Worm (Caenorhabditis elegans): ENCODE results near the gene F32G8.2.
A peak's percentile ranks its signal among the peaks of the same experiment; 100 is the strongest.

Gene F32G8.2

DNA sequence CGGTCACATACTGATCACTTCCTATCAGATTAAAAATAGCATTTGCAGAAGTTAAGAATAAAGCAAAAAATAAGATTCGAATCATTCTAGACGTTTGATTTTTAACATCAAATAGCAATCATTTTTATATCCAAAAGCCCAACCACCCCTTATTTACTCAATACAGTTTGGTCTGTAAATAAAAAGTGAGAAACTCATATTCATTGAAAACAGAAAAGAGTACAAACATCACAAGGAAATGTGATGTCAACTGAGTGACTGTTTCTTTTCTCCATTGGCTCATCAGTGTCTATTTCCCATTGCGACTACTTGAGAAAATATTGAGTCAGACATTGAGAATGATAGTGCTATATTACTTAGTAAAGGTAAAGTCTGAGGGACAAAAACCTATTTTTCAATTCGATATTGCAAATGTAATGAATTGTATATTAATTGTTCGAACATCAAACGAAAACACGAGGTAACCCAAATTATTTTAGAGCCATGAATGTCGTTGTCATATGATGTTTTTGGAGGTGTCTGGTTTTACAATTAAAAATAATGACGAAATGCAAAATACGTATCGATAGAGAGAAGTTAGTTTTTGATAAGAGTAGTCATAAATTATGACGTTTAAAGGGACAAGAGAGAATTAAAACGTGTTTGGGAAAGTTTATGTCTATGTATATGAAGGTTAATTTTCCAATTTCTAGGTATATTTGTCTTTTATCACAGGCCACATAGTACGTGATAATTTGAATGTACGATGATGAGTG lies 40.1 kb downstream of the F32G8.2 start, which contains the start of gene ttr-23 (continued):
- TF ChIP-seq nhr-42 (GFP tag; IDR thresholded peaks at IDR 0.05) (no peak), mdt-29 (GFP tag; IDR thresholded peaks at IDR 0.05) (no peak), nhr-77 (tag; optimal IDR thresholded peaks at IDR 0.05) (peak; percentile 72), ceh-28 (tag; optimal IDR thresholded peaks at IDR 0.05) (no peak), nhr-11 (tag; optimal IDR thresholded peaks at IDR 0.05) (no peak), unc-62 (GFP tag; optimal IDR thresholded peaks at IDR 0.05 in 1 of 2) (peak in 1 of 2 experiments; percentile 95), unc-62 (tag; optimal IDR thresholded peaks at IDR 0.05) (no peak), ZK337.2 (GFP tag; IDR thresholded peaks at IDR 0.05) (no peak), ama-1 (optimal IDR thresholded peaks at IDR 0.05) (no peak), lin-39 (tag; optimal IDR thresholded peaks at IDR 0.05) (no peak), ceh-62 (tag; optimal IDR thresholded peaks at IDR 0.05) (no peak), zag-1 (tag; optimal IDR thresholded peaks at IDR 0.05) (no peak), skn-1 (tag; optimal IDR thresholded peaks at IDR 0.05) (no peak), pha-4 (GFP tag; IDR thresholded peaks at IDR 0.05) (no peak), pha-4 (tag; optimal IDR thresholded peaks at IDR 0.05) (no peak), zfp-3 (GFP tag; conservative IDR thresholded peaks at IDR 0.05) (no peak), php-3 (GFP tag; IDR thresholded peaks at IDR 0.05) (peak; percentile 60), arid-1 (GFP tag; conservative IDR thresholded peaks at IDR 0.05) (no peak)

DNA sequence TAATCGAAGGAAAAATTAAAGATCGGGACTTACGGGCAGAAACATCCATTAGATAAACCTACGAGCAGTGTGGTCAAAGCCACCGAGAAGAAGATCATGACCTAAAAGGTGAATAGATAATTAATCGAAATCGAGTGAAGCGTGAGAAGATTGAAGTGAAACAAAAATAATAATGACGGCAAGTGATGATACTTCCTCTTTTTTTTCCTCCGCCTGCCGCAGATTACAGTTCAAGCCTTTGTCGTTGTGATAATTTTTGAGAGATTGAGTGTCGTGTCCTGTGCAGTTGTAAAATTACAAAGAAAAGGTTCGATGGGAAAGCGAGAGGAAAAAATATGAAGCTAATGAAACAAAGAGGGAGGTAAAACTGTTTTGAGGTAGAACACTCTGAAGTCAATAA lies 42.7 kb downstream of the F32G8.2 start, which contains the start of gene T21C9.9:
Gene T21C9.9 (minus strand): TSS at position 101 of the 400 bp plus-strand sequence.
- no peak for TF ChIP-seq dmd-6 (GFP tag; IDR thresholded peaks at IDR 0.05)
- no peak for TF ChIP-seq ceh-44 (GFP tag; IDR thresholded peaks at IDR 0.05)
- TF ChIP-seq hmg-1.1 (GFP tag; IDR thresholded peaks at IDR 0.05) = no peak
- no peak for TF ChIP-seq ceh-28 (tag; optimal IDR thresholded peaks at IDR 0.05)
- TF ChIP-seq ZK546.5 (tag; optimal IDR thresholded peaks at IDR 0.05) = no peak
- no peak for TF ChIP-seq nhr-10 (tag; optimal IDR thresholded peaks at IDR 0.05)
- no peak for TF ChIP-seq ztf-11 (tag; optimal IDR thresholded peaks at IDR 0.05)
- TF ChIP-seq mdl-1 (tag; optimal IDR thresholded peaks at IDR 0.05) = no peak

DNA sequence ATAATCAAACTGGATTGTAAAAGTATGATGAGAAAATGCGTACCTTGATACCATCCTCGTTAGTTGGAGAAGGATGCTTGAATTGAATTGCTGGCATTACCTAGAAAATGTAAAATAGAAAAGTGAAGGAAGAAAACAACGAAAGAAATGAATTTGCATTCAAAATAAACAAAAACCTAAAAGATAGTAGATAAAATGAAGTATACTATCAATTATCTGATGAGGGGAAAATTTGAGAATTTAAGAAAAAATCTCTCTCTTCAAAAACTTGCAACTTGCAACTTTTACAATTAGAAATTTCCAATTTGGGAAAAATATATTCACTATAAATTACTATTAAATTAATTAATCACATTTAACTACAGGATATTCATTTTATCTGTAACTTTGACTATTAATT lies 45.0 kb downstream of the F32G8.2 start, which contains the start of gene T21C9.11:
Gene T21C9.11 (minus strand): TSS at position 101 of the 400 bp plus-strand sequence.
- TF ChIP-seq set-16 (GFP tag; IDR thresholded peaks at IDR 0.05) (no peak), egl-43 (GFP tag; IDR thresholded peaks at IDR 0.05) (no peak), sdz-12 (GFP tag; optimal IDR thresholded peaks at IDR 0.05) (no peak), jun-1 (tag; optimal IDR thresholded peaks at IDR 0.05) (no peak), daf-16 (GFP tag; optimal IDR thresholded peaks at IDR 0.05) (no peak), daf-16 (tag; optimal IDR thresholded peaks at IDR 0.05) (no peak), vab-7 (GFP tag; IDR thresholded peaks at IDR 0.05) (no peak), ceh-20 (GFP tag; IDR thresholded peaks at IDR 0.05) (no peak), ctbp-1 (GFP tag; IDR thresholded peaks at IDR 0.05) (no peak), zfp-3 (GFP tag; conservative IDR thresholded peaks at IDR 0.05) (no peak), Y5F2A.4 (GFP tag; optimal IDR thresholded peaks at IDR 0.05) (no peak)

DNA sequence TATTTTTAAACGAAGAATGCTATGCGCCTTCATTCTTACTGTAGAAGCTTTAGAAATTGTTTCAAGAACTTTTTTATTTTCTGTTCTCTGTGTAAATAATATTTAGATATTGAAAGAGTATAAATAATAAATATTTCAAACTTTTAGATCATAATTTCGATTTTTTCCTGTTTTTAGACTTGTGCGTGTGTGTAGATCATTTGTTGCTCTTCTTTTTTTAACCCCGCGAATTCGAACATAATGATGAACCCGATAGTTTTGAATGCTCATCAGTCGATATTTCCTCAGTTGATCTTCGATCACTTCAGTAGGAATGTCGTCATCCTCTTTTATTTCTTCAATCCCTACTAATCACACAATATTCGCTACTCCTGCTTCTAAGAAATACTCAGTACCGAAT lies 47.4 kb downstream of the F32G8.2 start, which contains the start of gene T21C9.13:
Gene T21C9.13 (plus strand): TSS at position 33 of the 400 bp plus-strand sequence.
- TF ChIP-seq dmd-6 (GFP tag; IDR thresholded peaks at IDR 0.05) = no peak
- no peak for TF ChIP-seq skn-1 (tag; optimal IDR thresholded peaks at IDR 0.05)
- no peak for TF ChIP-seq nhr-48 (tag; optimal IDR thresholded peaks at IDR 0.05)
- TF ChIP-seq mxl-3 (GFP tag; optimal IDR thresholded peaks at IDR 0.05) = no peak
- TF ChIP-seq F37D6.2 (tag; optimal IDR thresholded peaks at IDR 0.05) = no peak
- TF ChIP-seq lsy-2 (tag; optimal IDR thresholded peaks at IDR 0.05) = no peak
- TF ChIP-seq F49E8.2 (tag; optimal IDR thresholded peaks at IDR 0.05; ENCODE audit: borderline replicate concordance) = no peak
- TF ChIP-seq nhr-42 (GFP tag; IDR thresholded peaks at IDR 0.05) = no peak
- no peak for TF ChIP-seq spr-3 (GFP tag; optimal IDR thresholded peaks at IDR 0.05)
- no peak for TF ChIP-seq rbr-2 (tag; optimal IDR thresholded peaks at IDR 0.05)
- no peak for TF ChIP-seq R02D3.7 (tag; optimal IDR thresholded peaks at IDR 0.05)
- TF ChIP-seq arid-1 (GFP tag; conservative IDR thresholded peaks at IDR 0.05) = no peak
- TF ChIP-seq zip-11 (GFP tag; IDR thresholded peaks at IDR 0.05) = no peak
- TF ChIP-seq duxl-1 (tag; optimal IDR thresholded peaks at IDR 0.05; ENCODE audit: poor library complexity) = no peak
- no peak for TF ChIP-seq pqm-1 (tag; optimal IDR thresholded peaks at IDR 0.05)
- no peak for TF ChIP-seq madf-5 (GFP tag; IDR thresholded peaks at IDR 0.05)
- TF ChIP-seq dmd-9 (GFP tag; IDR thresholded peaks at IDR 0.05) = no peak
